Fruit fly (Drosophila melanogaster) Kc167 (cell line): ENCODE data around the gene caps.

Experiments
- Myc ChIP-seq: fragments of >200 bp; optimal IDR thresholded peaks from 2 replicates; lab custom pipeline; 2017; ENCODE audit warnings: missing external identifiers
- Sin3A ChIP-seq: fragments of >200 bp; optimal IDR thresholded peaks from 2 replicates; lab custom pipeline; 2018; ENCODE audit warnings: missing external identifiers
- insv ChIP-seq: fragments of >200 bp; optimal IDR thresholded peaks from 3 replicates; lab custom pipeline; 2018; ENCODE audit warnings: missing external identifiers
- psq ChIP-seq: fragments of >200 bp; optimal IDR thresholded peaks from 2 replicates; lab custom pipeline; 2017; ENCODE audit warnings: missing external identifiers

- no peak for TF ChIP-seq psq (lab: Kevin White, UChicago)
- no peak for TF ChIP-seq Myc (lab: Kevin White, UChicago)
- no peak for TF ChIP-seq insv (lab: Kevin White, UChicago)
- no peak for TF ChIP-seq Sin3A
Measured at dm6 chr3L:13211085-13211759, 17.3 kb upstream of the caps start.
